Worm (Caenorhabditis elegans) whole organism, young adult: ENCODE measurements around the gene F26D2.15.

ENCODE experiments used
- B0035.1 ChIP-seq: sonication (generic microtip); optimal IDR thresholded peaks from 2 replicates; lab custom pipeline; 2016; ENCODE audit warnings: missing genetic modification characterization, mild to moderate bottlenecking, missing compliant biosample characterization, missing genotype, missing genetic modification reagents
- F22D6.2 ChIP-seq: sonication (generic microtip); optimal IDR thresholded peaks from 2 replicates; lab custom pipeline; 2016; ENCODE audit warnings: mild to moderate bottlenecking, missing genetic modification characterization, missing compliant biosample characterization
- F23B12.7 ChIP-seq: sonication (generic microtip); optimal IDR thresholded peaks from 2 replicates; lab custom pipeline; 2017; ENCODE audit warnings: missing genetic modification characterization, mild to moderate bottlenecking, missing compliant biosample characterization, antibody characterized with exemption, moderate library complexity; ENCODE audit not compliant: insufficient read depth
- F33H1.4 ChIP-seq: fragments of 200-800 bp; sonication (Bioruptor generic); IDR thresholded peaks from 2 replicates; pipeline ENCODE4 v1.3.6; 2022; ENCODE audit warnings: missing genetic modification reagents, missing genetic modification characterization, missing compliant biosample characterization
- F57A8.1 ChIP-seq: fragments of 200-800 bp; sonication (Bioruptor generic); optimal IDR thresholded peaks from 2 replicates; lab custom pipeline; 2018; ENCODE audit warnings: mild to moderate bottlenecking, missing genetic modification characterization, moderate library complexity, missing compliant biosample characterization
- K11D2.4 ChIP-seq: fragments of 200-800 bp; sonication (Bioruptor generic); IDR thresholded peaks from 2 replicates; pipeline ENCODE4 v1.3.6; 2022; ENCODE audit warnings: missing genetic modification reagents, missing genetic modification characterization, missing compliant biosample characterization
- Y53F4B.3 ChIP-seq: fragments of 200-800 bp; sonication (Bioruptor generic); IDR thresholded peaks from 2 replicates; pipeline ENCODE4 v1.3.6; 2022; ENCODE audit warnings: missing genetic modification reagents, missing genetic modification characterization, missing compliant biosample characterization
- Y79H2A.3 ChIP-seq: fragments of 200-800 bp; sonication (Bioruptor generic); conservative IDR thresholded peaks from 2 replicates; pipeline ENCODE4 v1.3.6; 2022; ENCODE audit warnings: missing genetic modification reagents, missing genetic modification characterization, missing compliant biosample characterization
- ZK185.1 ChIP-seq: sonication (generic microtip); optimal IDR thresholded peaks from 2 replicates; lab custom pipeline; 2016; ENCODE audit warnings: mild to moderate bottlenecking, missing genetic modification characterization, missing compliant biosample characterization; ENCODE audit not compliant: poor library complexity, severe bottlenecking
- bed-2 ChIP-seq: fragments of 200-800 bp; sonication (Bioruptor generic); IDR thresholded peaks from 2 replicates; pipeline ENCODE4 v1.3.6; 2022; ENCODE audit warnings: missing genetic modification reagents, missing genetic modification characterization, missing compliant biosample characterization
- ceh-27 ChIP-seq: fragments of 200-800 bp; sonication (Bioruptor generic); optimal IDR thresholded peaks from 2 replicates; lab custom pipeline; 2018; ENCODE audit warnings: mild to moderate bottlenecking, missing genetic modification characterization, moderate library complexity, missing compliant biosample characterization
- ceh-40 ChIP-seq: fragments of 200-800 bp; sonication (Bioruptor generic); IDR thresholded peaks from 2 replicates; pipeline ENCODE4 v1.3.6; 2022; ENCODE audit warnings: missing genetic modification characterization, missing compliant biosample characterization
- ceh-91 ChIP-seq: fragments of 200-800 bp; sonication (Bioruptor generic); IDR thresholded peaks from 2 replicates; pipeline ENCODE4 v1.3.6; 2022; ENCODE audit warnings: missing genetic modification reagents, missing genetic modification characterization, missing compliant biosample characterization
- dox-1 ChIP-seq: fragments of 200-800 bp; sonication (Bioruptor generic); IDR thresholded peaks from 2 replicates; pipeline ENCODE4 v1.3.6; 2022; ENCODE audit warnings: missing genetic modification reagents, missing genetic modification characterization, missing compliant biosample characterization
- egl-18 ChIP-seq: fragments of 200-800 bp; sonication (Bioruptor generic); IDR thresholded peaks from 2 replicates; pipeline ENCODE4 v1.3.6; 2022; ENCODE audit warnings: missing genetic modification reagents, missing genetic modification characterization, missing compliant biosample characterization
- egl-44 ChIP-seq: fragments of 200-800 bp; sonication (Bioruptor generic); IDR thresholded peaks from 2 replicates; pipeline ENCODE4 v1.3.6; 2022; ENCODE audit warnings: missing genetic modification reagents, missing genetic modification characterization, missing compliant biosample characterization
- him-1 ChIP-seq: sonication (generic microtip); optimal IDR thresholded peaks from 2 replicates; lab custom pipeline; 2016; ENCODE audit warnings: missing genotype, missing genetic modification reagents, missing genetic modification characterization, missing compliant biosample characterization
- hlh-12 ChIP-seq: sonication (generic microtip); optimal IDR thresholded peaks from 2 replicates; lab custom pipeline; 2016; ENCODE audit warnings: missing genetic modification characterization, missing compliant biosample characterization
- hmg-20 ChIP-seq: fragments of 200-800 bp; sonication (Bioruptor generic); IDR thresholded peaks from 2 replicates; pipeline ENCODE4 v1.3.6; 2022; ENCODE audit warnings: missing genetic modification reagents, missing genetic modification characterization, missing compliant biosample characterization
- hrde-1 ChIP-seq: sonication (generic microtip); optimal IDR thresholded peaks from 2 replicates; lab custom pipeline; 2016; ENCODE audit warnings: missing genetic modification characterization, mild to moderate bottlenecking, missing compliant biosample characterization, moderate library complexity, missing genotype, missing genetic modification reagents, borderline replicate concordance
- lag-1 ChIP-seq: fragments of 200-800 bp; sonication (Bioruptor generic); IDR thresholded peaks from 2 replicates; pipeline ENCODE4 v1.3.6; 2022; ENCODE audit warnings: missing genetic modification reagents, missing genetic modification characterization, missing compliant biosample characterization
- lin-54 ChIP-seq: fragments of 200-800 bp; sonication (Bioruptor generic); optimal IDR thresholded peaks from 2 replicates; lab custom pipeline; 2018; ENCODE audit warnings: mild to moderate bottlenecking, missing genetic modification characterization, missing compliant biosample characterization
- lsy-27 ChIP-seq: sonication (generic microtip); optimal IDR thresholded peaks from 2 replicates; lab custom pipeline; 2017; ENCODE audit warnings: missing genetic modification characterization, mild to moderate bottlenecking, missing compliant biosample characterization, antibody characterized with exemption, missing genotype, borderline replicate concordance; ENCODE audit not compliant: insufficient read depth
- madf-6 ChIP-seq: fragments of 200-800 bp; sonication (Bioruptor generic); IDR thresholded peaks from 2 replicates; pipeline ENCODE4 v1.3.6; 2022; ENCODE audit warnings: missing genetic modification reagents, missing genetic modification characterization, missing compliant biosample characterization
- madf-8 ChIP-seq: fragments of 200-800 bp; sonication (Bioruptor generic); conservative IDR thresholded peaks from 2 replicates; pipeline ENCODE4 v1.3.6; 2022; ENCODE audit warnings: missing genetic modification reagents, missing genetic modification characterization, missing compliant biosample characterization
- mes-4 ChIP-seq: sonication (generic microtip); optimal IDR thresholded peaks from 2 replicates; lab custom pipeline; 2016; ENCODE audit warnings: missing genotype, missing genetic modification characterization, missing compliant biosample characterization
- mxl-1 ChIP-seq: sonication (generic microtip); optimal IDR thresholded peaks from 2 replicates; lab custom pipeline; 2016; ENCODE audit warnings: missing genetic modification characterization, missing compliant biosample characterization
- nfya-1 ChIP-seq: sonication (generic microtip); optimal IDR thresholded peaks from 2 replicates; lab custom pipeline; 2017; ENCODE audit warnings: antibody characterized with exemption, missing compliant biosample characterization, missing genetic modification characterization, borderline replicate concordance; ENCODE audit not compliant: insufficient read depth
- nfya-2 ChIP-seq: fragments of 200-800 bp; sonication (Bioruptor generic); IDR thresholded peaks from 2 replicates; pipeline ENCODE4 v1.3.6; 2022; ENCODE audit warnings: missing genetic modification reagents, missing genetic modification characterization, missing compliant biosample characterization
- nhr-80 ChIP-seq: sonication (generic microtip); optimal IDR thresholded peaks from 2 replicates; lab custom pipeline; 2016; ENCODE audit warnings: missing genetic modification characterization, missing compliant biosample characterization
- rpc-1 ChIP-seq, 2 experiments: fragments of 150-350 bp in 1 of 2; sonication (generic microtip) in 1 of 2; optimal IDR thresholded peaks; 2 replicates each; lab custom pipeline; 2014 to 2018; ENCODE audit warnings: missing biosample characterization in 1 of 2, missing genetic modification characterization in 1 of 2, missing genetic modification reagents in 1 of 2, missing genotype in 1 of 2
- snpc-1.3 ChIP-seq: sonication (generic microtip); optimal IDR thresholded peaks from 2 replicates; lab custom pipeline; 2017; ENCODE audit warnings: missing genetic modification characterization, mild to moderate bottlenecking, missing compliant biosample characterization, antibody characterized with exemption, moderate library complexity, missing genotype, missing genetic modification reagents; ENCODE audit not compliant: insufficient read depth
- sptf-2 ChIP-seq: fragments of 200-800 bp; sonication (Bioruptor generic); optimal IDR thresholded peaks from 2 replicates; lab custom pipeline; 2018; ENCODE audit warnings: mild to moderate bottlenecking, missing genetic modification characterization, missing compliant biosample characterization
- xnd-1 ChIP-seq: sonication (generic microtip); optimal IDR thresholded peaks from 2 replicates; lab custom pipeline; 2016; ENCODE audit warnings: missing genotype, missing genetic modification reagents, missing genetic modification characterization, missing compliant biosample characterization
- ztf-18 ChIP-seq: sonication (generic microtip); optimal IDR thresholded peaks from 2 replicates; lab custom pipeline; 2016; ENCODE audit warnings: missing genotype, mild to moderate bottlenecking, missing genetic modification characterization, missing compliant biosample characterization
- ztf-22 ChIP-seq: fragments of 200-800 bp; sonication (Bioruptor generic); optimal IDR thresholded peaks from 2 replicates; lab custom pipeline; 2018; ENCODE audit warnings: mild to moderate bottlenecking, missing genetic modification characterization, moderate library complexity, missing compliant biosample characterization
- ztf-25 ChIP-seq: fragments of 200-800 bp; sonication (Bioruptor generic); IDR thresholded peaks from 2 replicates; pipeline ENCODE4 v1.3.6; 2022; ENCODE audit warnings: missing genetic modification reagents, missing genetic modification characterization, missing compliant biosample characterization
- ztf-28 ChIP-seq: fragments of 200-800 bp; sonication (Bioruptor generic); IDR thresholded peaks from 2 replicates; pipeline ENCODE4 v1.3.6; 2022; ENCODE audit warnings: missing genetic modification reagents, missing genetic modification characterization, missing compliant biosample characterization

The F26D2.15 gene

DNA sequence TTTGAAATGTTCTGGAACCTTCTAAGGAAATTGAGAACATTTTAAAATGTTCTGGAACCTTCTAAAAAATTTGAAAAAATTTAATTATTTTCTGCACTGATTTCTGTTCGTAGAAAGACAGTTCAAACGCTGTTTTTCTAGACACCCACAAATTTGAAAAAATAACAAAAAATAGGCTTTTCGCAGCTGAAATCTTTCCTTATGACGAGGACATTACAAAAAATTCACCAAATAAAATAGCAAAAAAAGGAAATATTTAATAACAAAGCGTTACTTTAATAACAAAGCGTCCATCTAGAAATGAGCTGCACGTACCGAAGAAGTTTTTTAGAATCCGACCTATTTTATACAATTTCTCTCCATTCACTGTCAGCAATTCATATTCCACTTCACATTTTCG, 6.0 kb downstream of the F26D2.15 start, which contains the start of gene srh-141:
Gene srh-141, plus strand, starts transcription at position 301 of the 400 bp plus-strand sequence.
- TF ChIP-seq bed-2 (GFP tag; lab: Robert Waterston, UW) (no peak), F57A8.1 (no peak), ceh-27 (GFP tag; lab: Kevin White, UChicago) (no peak), Y79H2A.3 (no peak), mxl-1 (tag; lab: Kevin White, UChicago) (no peak), ztf-22 (GFP tag; lab: Kevin White, UChicago) (no peak), F23B12.7 (tag; lab: Kevin White, UChicago) (no peak), madf-6 (GFP tag; lab: Robert Waterston, UW) (no peak), lag-1 (GFP tag; lab: Robert Waterston, UW) (no peak), ztf-25 (GFP tag; lab: Robert Waterston, UW) (no peak), hrde-1 (tag; lab: Kevin White, UChicago) (no peak), Y53F4B.3 (no peak), lsy-27 (tag; lab: Kevin White, UChicago) (no peak), rpc-1 (optimal IDR thresholded peaks at IDR 0.05; lab: Kevin White, UChicago) (no peak), rpc-1 (tag; optimal IDR thresholded peaks at IDR 0.05; lab: Kevin White, UChicago) (no peak), K11D2.4 (no peak), egl-44 (GFP tag; lab: Robert Waterston, UW) (no peak)

DNA sequence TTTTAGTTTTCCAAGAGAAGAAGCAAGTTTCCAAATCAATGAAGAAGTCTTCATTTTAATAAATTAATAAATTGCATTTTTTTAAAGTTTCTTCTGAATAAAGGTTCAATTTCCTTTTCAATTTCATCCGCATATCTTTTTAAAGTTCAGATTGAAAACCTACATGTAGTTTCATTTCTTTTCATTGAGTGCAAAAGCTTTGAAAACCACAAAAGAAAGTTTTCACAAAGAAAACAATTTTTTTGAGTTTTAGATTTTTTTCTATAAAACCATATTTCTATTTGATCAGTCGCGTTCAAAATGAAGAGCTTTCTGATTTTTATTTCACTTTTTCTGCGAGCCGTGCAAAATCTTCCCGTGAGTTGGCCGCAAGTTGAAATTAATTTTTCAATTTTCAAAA, 8.0 kb downstream of the F26D2.15 start, which contains the start of gene T08G3.6:
Gene T08G3.6, plus strand, starts transcription at position 301 of the 400 bp plus-strand sequence.
- TF ChIP-seq F33H1.4 (no peak), ceh-91 (GFP tag; lab: Robert Waterston, UW) (no peak), madf-8 (GFP tag; lab: Robert Waterston, UW) (no peak), egl-18 (no peak), ceh-40 (GFP tag; lab: Robert Waterston, UW) (no peak), nfya-1 (tag; lab: Kevin White, UChicago) (no peak), bed-2 (GFP tag; lab: Robert Waterston, UW) (no peak), ZK185.1 (tag; lab: Kevin White, UChicago) (no peak), him-1 (tag; lab: Kevin White, UChicago) (no peak), dox-1 (no peak), ztf-28 (GFP tag; lab: Robert Waterston, UW) (no peak), K11D2.4 (no peak), nfya-2 (GFP tag; lab: Robert Waterston, UW) (no peak), snpc-1.3 (tag; lab: Kevin White, UChicago) (no peak)

ce11 chrV:16446191-16446590, 8.5 kb downstream of the F26D2.15 start:
- TF ChIP-seq nhr-80: no peak
- TF ChIP-seq egl-18: no peak
- no peak for TF ChIP-seq hlh-12 (tag; lab: Kevin White, UChicago)
- no peak for TF ChIP-seq sptf-2 (GFP tag; lab: Kevin White, UChicago)
- no peak for TF ChIP-seq mes-4 (tag; lab: Kevin White, UChicago)
- no peak for TF ChIP-seq xnd-1 (tag; lab: Kevin White, UChicago)
- TF ChIP-seq F22D6.2 (tag; lab: Kevin White, UChicago): no peak
- no peak for TF ChIP-seq mxl-1 (tag; lab: Kevin White, UChicago)
- no peak for TF ChIP-seq ztf-18 (tag; lab: Kevin White, UChicago)
- TF ChIP-seq hmg-20 (GFP tag; lab: Robert Waterston, UW): no peak
- TF ChIP-seq ceh-91 (GFP tag; lab: Robert Waterston, UW): no peak
- TF ChIP-seq B0035.1 (tag; lab: Kevin White, UChicago): no peak
- no peak for TF ChIP-seq lin-54
